Worm (Caenorhabditis elegans): ENCODE data around the gene abcx-1.

DNA sequence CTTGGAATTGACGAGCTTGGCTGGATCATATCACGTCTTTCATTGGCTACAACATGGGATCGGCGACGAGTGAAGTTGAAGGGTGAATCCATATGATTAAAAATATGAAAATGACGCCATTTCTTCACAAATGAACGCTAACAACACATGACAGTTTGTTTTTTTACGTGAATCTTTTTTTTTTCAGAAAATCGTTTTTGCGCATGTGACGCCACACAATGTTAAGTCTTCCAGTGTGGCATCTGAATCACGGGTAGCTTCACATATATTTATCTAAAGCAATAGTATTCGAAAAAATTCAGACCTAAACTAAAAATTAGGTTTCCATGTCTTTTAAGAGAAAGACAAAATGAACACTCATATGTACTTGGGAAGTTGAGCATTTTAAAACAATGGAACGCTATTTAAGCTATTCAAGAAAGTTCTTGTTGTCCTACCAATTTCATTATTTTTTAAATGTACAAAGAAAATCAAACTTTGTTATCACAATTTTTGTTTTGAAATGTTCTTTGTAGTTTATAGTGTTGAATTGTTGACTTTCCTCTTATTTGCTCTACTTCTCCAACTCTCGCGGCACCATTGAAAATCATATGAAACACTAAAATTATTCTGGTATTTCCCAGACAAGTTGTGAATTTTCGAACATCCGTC is 47.0 kb upstream of the abcx-1 start, which contains the start of the genes lido-16 and plpp-1.2:
- TF ChIP-seq sdc-2 (tag; optimal IDR thresholded peaks at IDR 0.05) (no peak), unc-42 (tag; optimal IDR thresholded peaks at IDR 0.05) (no peak)
